Fruit fly (Drosophila melanogaster): ENCODE results near the gene spdi.

Gene spdi

DNA sequence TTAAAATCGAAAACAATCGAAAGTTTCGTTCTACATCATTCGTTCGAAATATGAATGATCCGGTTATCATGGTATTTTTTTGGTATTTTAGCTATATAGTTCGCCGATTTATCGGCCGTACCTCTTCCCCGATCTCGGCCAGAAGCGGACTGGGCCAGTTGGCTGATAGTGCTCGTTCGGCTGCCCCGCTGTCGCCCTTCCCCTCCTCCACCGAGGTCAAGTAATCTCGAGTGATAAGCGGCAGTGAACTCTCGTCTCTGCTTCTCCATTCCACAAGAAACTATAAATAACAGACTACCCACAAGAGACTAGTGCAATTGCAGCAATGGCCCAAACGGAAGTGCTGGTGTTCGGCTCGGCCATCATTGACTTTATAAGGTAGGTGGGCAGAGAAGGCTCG, 3.4 kb upstream of the spdi start, which contains the start of gene CG13369 (continued):
- TF ChIP-seq CG13287 (GFP tag; IDR thresholded peaks at IDR 0.05; ENCODE audit: partially characterized antibody) (peak; percentile 22; the same call in 1 of the 2 replicates), HLH3B (GFP tag; IDR thresholded peaks at IDR 0.05) (no peak), grau (tag; optimal IDR thresholded peaks at IDR 0.05) (no peak), BEAF-32 (GFP tag; optimal IDR thresholded peaks at IDR 0.05) (peak; percentile 19), CG10431 (GFP tag; optimal IDR thresholded peaks at IDR 0.05) (no peak), Opbp (GFP tag; IDR thresholded peaks at IDR 0.05; ENCODE audit: partially characterized antibody) (0 out of 3 replicates have a peak, but pooled peaks have one; percentile 44), gfzf (GFP tag; optimal IDR thresholded peaks at IDR 0.05) (peak; percentile 4), Dref (GFP tag; IDR thresholded peaks at IDR 0.05) (peak; percentile 43), vnd (GFP tag; IDR thresholded peaks at IDR 0.05; ENCODE audit: partially characterized antibody) (peak; percentile 35; the same call in 1 of the 3 replicates), Camta (GFP tag; optimal IDR thresholded peaks at IDR 0.05) (no peak), cas (GFP tag; IDR thresholded peaks at IDR 0.05) (no peak), CG9437 (GFP tag; optimal IDR thresholded peaks at IDR 0.05) (no peak), ftz-f1 (GFP tag; optimal IDR thresholded peaks at IDR 0.05) (peak; percentile 78), disco-r (GFP tag; optimal IDR thresholded peaks at IDR 0.05) (no peak), Fer3 (tag; optimal IDR thresholded peaks at IDR 0.05) (no peak), HLH4C (GFP tag; IDR thresholded peaks at IDR 0.05; ENCODE audit: partially characterized antibody) (0 out of 3 replicates have a peak, but pooled peaks have one; percentile 26), CG15514 (GFP tag; optimal IDR thresholded peaks at IDR 0.05) (peak; percentile 32), Dll (GFP tag; IDR thresholded peaks at IDR 0.05; ENCODE audit: partially characterized antibody) (0 out of 4 replicates have a peak, but pooled peaks have one; percentile 25), Scr (GFP tag; IDR thresholded peaks at IDR 0.05; ENCODE audit: partially characterized antibody) (peak; percentile 46), Mrtf (GFP tag; IDR thresholded peaks at IDR 0.05) (no peak), CG6683 (GFP tag; optimal IDR thresholded peaks at IDR 0.05) (no peak), CG10267 (tag; optimal IDR thresholded peaks at IDR 0.05) (no peak), fd102C (GFP tag; optimal IDR thresholded peaks at IDR 0.05) (no peak), Hr51 (GFP tag; optimal IDR thresholded peaks at IDR 0.05) (no peak), CG10147 (GFP tag; optimal IDR thresholded peaks at IDR 0.05) (no peak), zen2 (GFP tag; IDR thresholded peaks at IDR 0.05; ENCODE audit: partially characterized antibody) (no peak), Atf-2 (GFP tag; optimal IDR thresholded peaks at IDR 0.05) (no peak), CG13894 (tag; optimal IDR thresholded peaks at IDR 0.05) (peak; percentile 0), CG10654 (GFP tag; optimal IDR thresholded peaks at IDR 0.05) (no peak), zfh2 (GFP tag; optimal IDR thresholded peaks at IDR 0.05) (no peak), MBD-R2 (GFP tag; IDR thresholded peaks at IDR 0.05) (peak; percentile 36), yki (optimal IDR thresholded peaks at IDR 0.05) (no peak), CG3065 (GFP tag; optimal IDR thresholded peaks at IDR 0.05) (no peak), CG12299 (tag; optimal IDR thresholded peaks at IDR 0.05) (no peak), E2f1 (GFP tag; IDR thresholded peaks at IDR 0.05) (no peak), Atf3 (GFP tag; optimal IDR thresholded peaks at IDR 0.05) (no peak), Xbp1 (GFP tag; optimal IDR thresholded peaks at IDR 0.05) (no peak)

DNA sequence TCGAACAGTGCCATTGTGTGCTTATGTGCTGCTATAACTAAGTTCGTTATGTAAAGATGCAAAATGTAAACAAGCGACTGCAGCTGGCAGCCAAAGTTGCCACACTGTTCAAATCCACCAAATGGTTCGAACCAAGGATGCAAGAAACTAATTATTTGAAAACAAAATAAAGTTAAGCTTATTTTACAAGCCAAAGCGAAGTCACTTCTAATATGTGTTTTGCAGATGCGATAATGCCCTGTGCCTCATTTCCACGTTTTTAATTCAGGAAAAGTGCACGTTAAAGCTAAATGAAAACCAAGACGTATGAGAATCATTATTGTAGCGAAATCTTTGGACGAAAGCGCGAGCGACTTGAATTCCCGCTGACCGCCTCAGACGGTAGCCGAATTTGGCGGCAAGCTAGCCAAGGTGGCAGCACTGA, 1.1 kb upstream of the spdi start, which contains the start of the genes CG13365 and Vsp37A:
Gene CG13365 (minus strand): TSS at position 84 of the 424 bp plus-strand sequence.
Gene Vsp37A (plus strand): TSS at position 399 of the 424 bp plus-strand sequence.
- peak; percentile 65 for TF ChIP-seq Sry-δ (GFP tag; optimal IDR thresholded peaks at IDR 0.05)
- TF ChIP-seq CG6689 (GFP tag; IDR thresholded peaks at IDR 0.05): peak; percentile 30; the same call in 1 of the 2 replicates
- TF ChIP-seq nmo (GFP tag; optimal IDR thresholded peaks at IDR 0.05): peak; percentile 60
- TF ChIP-seq CG3163 (GFP tag; optimal IDR thresholded peaks at IDR 0.05): peak; percentile 4
- TF ChIP-seq Tbp (GFP tag; optimal IDR thresholded peaks at IDR 0.05): no peak
- TF ChIP-seq crol (GFP tag; IDR thresholded peaks at IDR 0.05): no peak
- TF ChIP-seq shn (GFP tag; optimal IDR thresholded peaks at IDR 0.05): peak; percentile 28
- no peak for TF ChIP-seq CG5953 (GFP tag; IDR thresholded peaks at IDR 0.05)
- TF ChIP-seq br (optimal IDR thresholded peaks at IDR 0.05): no peak
- peak; percentile 34 for TF ChIP-seq CG2875 (GFP tag; optimal IDR thresholded peaks at IDR 0.05)
- TF ChIP-seq CG17359 (tag; optimal IDR thresholded peaks at IDR 0.05): peak; percentile 31
- peak; percentile 11 for TF ChIP-seq Deaf1 (tag; optimal IDR thresholded peaks at IDR 0.05)
- no peak for TF ChIP-seq Gug (GFP tag; IDR thresholded peaks at IDR 0.05)
- TF ChIP-seq bowl (GFP tag; IDR thresholded peaks at IDR 0.05): no peak
- TF ChIP-seq CG4360 (GFP tag; IDR thresholded peaks at IDR 0.05): peak; percentile 22; the same call in 1 of the 2 replicates
- peak; percentile 10 for TF ChIP-seq Dad (GFP tag; optimal IDR thresholded peaks at IDR 0.05)
